Worm (Caenorhabditis elegans): Measurements from ENCODE around the gene ubc-15.
A peak's percentile ranks its signal among the peaks of the same experiment; 100 is the strongest.

- TF ChIP-seq rnt-1 (tag; optimal IDR thresholded peaks at IDR 0.05) (no peak), pag-3 (tag; optimal IDR thresholded peaks at IDR 0.05; ENCODE audit: borderline replicate concordance, insufficient read depth) (no peak), tbx-2 (tag; optimal IDR thresholded peaks at IDR 0.05) (no peak), elt-2 (tag; optimal IDR thresholded peaks at IDR 0.05) (no peak), zag-1 (tag; optimal IDR thresholded peaks at IDR 0.05) (no peak), nhr-77 (tag; optimal IDR thresholded peaks at IDR 0.05) (no peak), nhr-76 (tag; optimal IDR thresholded peaks at IDR 0.05) (no peak), efl-1 (optimal IDR thresholded peaks at IDR 0.05) (peak; percentile 37 to 81), efl-1 (GFP tag; optimal IDR thresholded peaks at IDR 0.05 in 1 of 2) (peak; percentile 82 to 98), skn-1 (tag; optimal IDR thresholded peaks at IDR 0.05) (no peak), nhr-237 (tag; optimal IDR thresholded peaks at IDR 0.05) (no peak), ztf-11 (tag; optimal IDR thresholded peaks at IDR 0.05) (no peak), ces-1 (GFP tag; optimal IDR thresholded peaks at IDR 0.05) (no peak), nhr-28 (tag; optimal IDR thresholded peaks at IDR 0.05) (no peak)
Measured at ce11 chrII:2919074-2919857, 5.9 kb upstream of the ubc-15 start, which contains the start of the genes ncap-1 and Y110A2AR.1.

Measured in whole organism, L1 larva.